Fruit fly (Drosophila melanogaster): ENCODE measurements around the gene sn.

Gene sn

DNA sequence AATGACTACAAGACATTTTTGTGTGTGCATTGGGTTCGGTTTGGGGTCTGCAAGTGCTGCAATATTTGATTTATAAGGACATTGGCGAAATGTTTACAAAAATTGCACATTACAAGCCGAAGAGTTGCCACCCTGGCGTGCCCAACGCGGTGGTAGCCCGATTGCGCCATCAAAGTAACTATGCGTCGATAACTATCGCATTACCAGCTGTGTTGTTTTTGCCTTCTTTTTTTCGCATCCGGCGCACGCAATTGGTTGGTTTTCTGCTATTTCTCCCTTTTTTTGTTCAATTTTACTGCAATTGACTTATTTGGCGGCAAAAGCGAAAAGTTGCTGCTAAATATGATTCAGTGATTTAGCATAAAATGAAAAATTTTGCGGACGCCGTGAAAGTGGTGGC is 29.1 kb upstream of the sn start, which contains the start of gene RpS14b (continued):
- TF ChIP-seq wek (GFP tag; optimal IDR thresholded peaks at IDR 0.05) (peak; percentile 24), bowl (GFP tag; IDR thresholded peaks at IDR 0.05) (no peak), yki (optimal IDR thresholded peaks at IDR 0.05) (no peak), Ptx1 (GFP tag; IDR thresholded peaks at IDR 0.05) (peak; percentile 53), croc (GFP tag; conservative IDR thresholded peaks at IDR 0.05) (no peak), CG13424 (tag; optimal IDR thresholded peaks at IDR 0.05) (peak; percentile 23), tll (GFP tag; optimal IDR thresholded peaks at IDR 0.05) (no peak), sqz (GFP tag; optimal IDR thresholded peaks at IDR 0.05) (peak; percentile 77), CG1529 (GFP tag; optimal IDR thresholded peaks at IDR 0.05) (no peak), Hr39 (optimal IDR thresholded peaks at IDR 0.05) (no peak), esg (GFP tag; conservative IDR thresholded peaks at IDR 0.05) (0 out of 2 replicates have a peak, but pooled peaks have one; percentile 5), lov (optimal IDR thresholded peaks at IDR 0.05) (no peak), lov (GFP tag; IDR thresholded peaks at IDR 0.05) (peak; percentile 79; the same call in 2 of the 3 replicates), CG3838 (GFP tag; optimal IDR thresholded peaks at IDR 0.05) (no peak), zf30C (GFP tag; optimal IDR thresholded peaks at IDR 0.05) (peak; percentile 50), vvl (GFP tag; IDR thresholded peaks at IDR 0.05) (peak; percentile 79), CG7357 (GFP tag; IDR thresholded peaks at IDR 0.05) (peak; percentile 25; the same call in 1 of the 3 replicates), Lim3 (GFP tag; IDR thresholded peaks at IDR 0.05) (no peak), E2f2 (GFP tag; IDR thresholded peaks at IDR 0.05) (peak; percentile 60), HmgZ (tag; optimal IDR thresholded peaks at IDR 0.05) (peak; percentile 62), CG10959 (GFP tag; IDR thresholded peaks at IDR 0.05) (no peak), CG15073 (GFP tag; optimal IDR thresholded peaks at IDR 0.05) (no peak), danr (GFP tag; IDR thresholded peaks at IDR 0.05) (0 out of 2 replicates have a peak, but pooled peaks have one; percentile 13), dm (GFP tag; optimal IDR thresholded peaks at IDR 0.05) (peak; percentile 80), CG11085 (GFP tag; IDR thresholded peaks at IDR 0.05) (peak; percentile 68), Eip74EF (GFP tag; optimal IDR thresholded peaks at IDR 0.05) (no peak), CG3847 (GFP tag; IDR thresholded peaks at IDR 0.05) (peak; percentile 61), Bteb2 (GFP tag; optimal IDR thresholded peaks at IDR 0.05) (peak; percentile 55), Mrtf (GFP tag; IDR thresholded peaks at IDR 0.05) (0 out of 3 replicates have a peak, but pooled peaks have one; percentile 43), CG34376 (GFP tag; optimal IDR thresholded peaks at IDR 0.05) (peak; percentile 79), CG12071 (GFP tag; optimal IDR thresholded peaks at IDR 0.05) (peak; percentile 42), CG12299 (tag; optimal IDR thresholded peaks at IDR 0.05) (peak; percentile 38), sens-2 (GFP tag; IDR thresholded peaks at IDR 0.05) (0 out of 2 replicates have a peak, but pooled peaks have one; percentile 31), emc (GFP tag; optimal IDR thresholded peaks at IDR 0.05) (peak; percentile 27), CG4404 (GFP tag; IDR thresholded peaks at IDR 0.05) (no peak), CG10979 (tag; optimal IDR thresholded peaks at IDR 0.05) (peak; percentile 25), CG11723 (GFP tag; optimal IDR thresholded peaks at IDR 0.05) (peak; percentile 15), en (GFP tag; optimal IDR thresholded peaks at IDR 0.05) (no peak), Vsx1 (GFP tag; optimal IDR thresholded peaks at IDR 0.05) (peak; percentile 54), MTF-1 (GFP tag; optimal IDR thresholded peaks at IDR 0.05; ENCODE audit: borderline replicate concordance) (peak; percentile 65), CG18476 (GFP tag; optimal IDR thresholded peaks at IDR 0.05) (peak; percentile 18), CG31365 (tag; optimal IDR thresholded peaks at IDR 0.05) (peak; percentile 41), unc-4 (GFP tag; IDR thresholded peaks at IDR 0.05; ENCODE audit: partially characterized antibody) (peak; percentile 79), gsb (GFP tag; IDR thresholded peaks at IDR 0.05) (peak; percentile 51; the same call in 1 of the 2 replicates), CG8388 (GFP tag; optimal IDR thresholded peaks at IDR 0.05) (no peak), Nf-YB (GFP tag; optimal IDR thresholded peaks at IDR 0.05) (peak; percentile 58), gsb-n (tag; optimal IDR thresholded peaks at IDR 0.05) (peak; percentile 10), CG4730 (GFP tag; IDR thresholded peaks at IDR 0.05) (peak; percentile 40; the same call in 1 of the 2 replicates), CG10366 (GFP tag; IDR thresholded peaks at IDR 0.05) (peak; percentile 58), dan (GFP tag; IDR thresholded peaks at IDR 0.05) (no peak), usp (GFP tag; optimal IDR thresholded peaks at IDR 0.05) (no peak), Doc3 (GFP tag; IDR thresholded peaks at IDR 0.05; ENCODE audit: partially characterized antibody) (peak; percentile 38; the same call in 1 of the 3 replicates)

All from whole organism, embryonic.